Fruit fly (Drosophila melanogaster): Measurements from ENCODE around the gene Pdp1.

dm6 chr3L:7909695-7910463 lies 42.7 kb upstream of the Pdp1 start:
- peak; percentile 43 for TF ChIP-seq CG30403 (GFP tag; optimal IDR thresholded peaks at IDR 0.05)
- no peak for TF ChIP-seq CG8359 (GFP tag; optimal IDR thresholded peaks at IDR 0.05; ENCODE audit: borderline replicate concordance)
- no peak for TF ChIP-seq wek (GFP tag; optimal IDR thresholded peaks at IDR 0.05)
- TF ChIP-seq CG10366 (GFP tag; IDR thresholded peaks at IDR 0.05), result no peak
- no peak for TF ChIP-seq CG11723 (GFP tag; optimal IDR thresholded peaks at IDR 0.05)
- no peak for TF ChIP-seq Atf-2 (GFP tag; optimal IDR thresholded peaks at IDR 0.05)
- TF ChIP-seq gt (GFP tag; IDR thresholded peaks at IDR 0.05), result no peak
- TF ChIP-seq CG14014 (GFP tag; IDR thresholded peaks at IDR 0.05), result no peak
- TF ChIP-seq her (GFP tag; optimal IDR thresholded peaks at IDR 0.05), result no peak
- TF ChIP-seq pho (GFP tag; optimal IDR thresholded peaks at IDR 0.05), result peak; percentile 3
- TF ChIP-seq Ptx1 (GFP tag; IDR thresholded peaks at IDR 0.05), result peak; percentile 48
- no peak for TF ChIP-seq Mrtf (GFP tag; IDR thresholded peaks at IDR 0.05)
- no peak for TF ChIP-seq CG4707 (GFP tag; optimal IDR thresholded peaks at IDR 0.05)
